Fruit fly (Drosophila melanogaster) whole organism, embryonic: Measurements from ENCODE around the gene Cpr11A.

Experiments used
- Ada2b ChIP-seq: fragments of 200-800 bp; sonication (Bioruptor generic); IDR thresholded peaks from 2 replicates; pipeline ENCODE4 v1.3.6; 2022; ENCODE audit warnings: missing biosample characterization, missing genetic modification characterization
- Aef1 ChIP-seq: fragments of 200-800 bp; sonication (Bioruptor generic); IDR thresholded peaks from 3 replicates; pipeline ENCODE4 v1.3.6; 2022; ENCODE audit warnings: missing biosample characterization, missing genetic modification characterization
- Awh ChIP-seq: fragments of 200-800 bp; sonication (Bioruptor generic); IDR thresholded peaks from 2 replicates; pipeline ENCODE4, ENCODE4 v1.3.6; 2022; ENCODE audit warnings: missing biosample characterization, missing genetic modification characterization
- CG11504 ChIP-seq: fragments of 200-800 bp; sonication (Bioruptor generic); optimal IDR thresholded peaks from 3 replicates; lab custom pipeline; 2019; ENCODE audit warnings: missing biosample characterization, mild to moderate bottlenecking, missing genetic modification characterization, moderate library complexity
- CG13123 ChIP-seq: fragments of 200-800 bp; sonication (Bioruptor generic); optimal IDR thresholded peaks from 2 replicates; lab custom pipeline; 2016; ENCODE audit warnings: missing biosample characterization, missing genetic modification characterization
- CG13894 ChIP-seq: fragments of 200-800 bp; sonication (Bioruptor generic); optimal IDR thresholded peaks from 3 replicates; lab custom pipeline; 2018; ENCODE audit warnings: missing biosample characterization, mild to moderate bottlenecking, missing genetic modification characterization, moderate library complexity
- CG15073 ChIP-seq: fragments of 200-800 bp; sonication (Bioruptor generic); optimal IDR thresholded peaks from 2 replicates; lab custom pipeline; 2016; ENCODE audit warnings: missing biosample characterization, missing genetic modification characterization
- CG1529 ChIP-seq: fragments of 200-800 bp; sonication (Bioruptor generic); optimal IDR thresholded peaks from 3 replicates; lab custom pipeline; 2018; ENCODE audit warnings: missing biosample characterization, missing genetic modification characterization
- CG1647 ChIP-seq: fragments of 200-800 bp; sonication (Bioruptor generic); optimal IDR thresholded peaks from 3 replicates; lab custom pipeline; 2016; ENCODE audit warnings: missing biosample characterization, missing genetic modification characterization
- CG18011 ChIP-seq: fragments of 200-800 bp; sonication (Bioruptor generic); optimal IDR thresholded peaks from 2 replicates; lab custom pipeline; 2017; ENCODE audit warnings: missing biosample characterization, missing genetic modification characterization, mild to moderate bottlenecking, moderate library complexity, missing genotype
- CG18262 ChIP-seq: fragments of 200-800 bp; optimal IDR thresholded peaks from 3 replicates; lab custom pipeline; 2019; ENCODE audit warnings: missing biosample characterization, mild to moderate bottlenecking, missing genetic modification characterization, moderate library complexity
- CG30020 ChIP-seq: fragments of 200-800 bp; optimal IDR thresholded peaks from 2 replicates; lab custom pipeline; 2019; ENCODE audit warnings: missing biosample characterization, mild to moderate bottlenecking, missing genetic modification characterization, moderate library complexity
- CG30431 ChIP-seq: fragments of 200-800 bp; sonication (Bioruptor generic); optimal IDR thresholded peaks from 2 replicates; lab custom pipeline; 2017; ENCODE audit warnings: missing biosample characterization, missing genetic modification characterization
- CG3163 ChIP-seq: fragments of 200-800 bp; sonication (Bioruptor generic); optimal IDR thresholded peaks from 3 replicates; lab custom pipeline; 2016; ENCODE audit warnings: missing biosample characterization, missing genetic modification characterization
- CG34376 ChIP-seq: fragments of 200-800 bp; sonication (Bioruptor generic); optimal IDR thresholded peaks from 2 replicates; lab custom pipeline; 2018; ENCODE audit warnings: missing biosample characterization, mild to moderate bottlenecking, missing genetic modification characterization
- CG4360 ChIP-seq: fragments of 200-800 bp; sonication (Bioruptor generic); IDR thresholded peaks from 2 replicates; pipeline ENCODE4 v1.3.6; 2022; ENCODE audit warnings: missing biosample characterization, missing genetic modification characterization
- CG4707 ChIP-seq: fragments of 200-800 bp; sonication (Bioruptor generic); optimal IDR thresholded peaks from 2 replicates; lab custom pipeline; 2018; ENCODE audit warnings: missing biosample characterization, mild to moderate bottlenecking, missing genetic modification characterization, moderate library complexity
- CG8089 ChIP-seq: fragments of 200-800 bp; sonication (Bioruptor generic); optimal IDR thresholded peaks from 3 replicates; lab custom pipeline; 2016; ENCODE audit warnings: missing biosample characterization, missing genetic modification characterization
- CG8359 ChIP-seq: fragments of 200-800 bp; sonication (Bioruptor generic); optimal IDR thresholded peaks from 2 replicates; lab custom pipeline; 2017; ENCODE audit warnings: missing biosample characterization, mild to moderate bottlenecking, missing genetic modification characterization, borderline replicate concordance
- CG8478 ChIP-seq: fragments of >200 bp; optimal IDR thresholded peaks from 2 replicates; lab custom pipeline; 2018
- CG9215 ChIP-seq: fragments of 200-800 bp; sonication (Bioruptor generic); IDR thresholded peaks from 2 replicates; pipeline ENCODE4 v1.3.6; 2022; ENCODE audit warnings: missing biosample characterization, missing genetic modification characterization
- CG9609 ChIP-seq: fragments of 200-800 bp; sonication (Bioruptor generic); optimal IDR thresholded peaks from 3 replicates; lab custom pipeline; 2016; ENCODE audit warnings: missing biosample characterization, missing genetic modification characterization
- CHES-1-like ChIP-seq: fragments of 200-800 bp; sonication (Bioruptor generic); optimal IDR thresholded peaks from 2 replicates; lab custom pipeline; 2016; ENCODE audit warnings: missing biosample characterization, missing genetic modification characterization
- Chrac-16 ChIP-seq: fragments of 200-800 bp; sonication (Bioruptor generic); optimal IDR thresholded peaks from 3 replicates; lab custom pipeline; 2016; ENCODE audit warnings: missing biosample characterization, missing genetic modification characterization
- CrebB ChIP-seq: fragments of 200-800 bp; sonication (Bioruptor generic); optimal IDR thresholded peaks from 3 replicates; lab custom pipeline; 2018; ENCODE audit warnings: missing biosample characterization, mild to moderate bottlenecking, missing genetic modification characterization
- Dfd ChIP-seq, 2 experiments: fragments of >200 bp; optimal IDR thresholded peaks; 2 replicates each; lab custom pipeline; 2017; ENCODE audit warnings: missing biosample characterization in 2 of 2, missing genetic modification characterization in 2 of 2
- E2f1 ChIP-seq: fragments of 200-800 bp; sonication (Bioruptor generic); IDR thresholded peaks from 2 replicates; pipeline ENCODE4 v1.3.6; 2022; ENCODE audit warnings: missing biosample characterization, missing genetic modification characterization
- ERR ChIP-seq: fragments of 200-800 bp; sonication (Bioruptor generic); optimal IDR thresholded peaks from 2 replicates; lab custom pipeline; 2016; ENCODE audit warnings: missing biosample characterization, missing genetic modification characterization
- H2.0 ChIP-seq: fragments of 200-800 bp; sonication (Bioruptor generic); IDR thresholded peaks from 2 replicates; pipeline ENCODE4 v1.3.6; 2022; ENCODE audit warnings: missing biosample characterization, missing genetic modification characterization
- HLH3B ChIP-seq: fragments of 200-800 bp; sonication (Bioruptor generic); IDR thresholded peaks from 2 replicates; pipeline ENCODE4 v1.3.6; 2022; ENCODE audit warnings: missing biosample characterization, missing genetic modification characterization
- Hr78 ChIP-seq, 2 experiments: fragments of 200-800 bp in 1 of 2; fragments of >200 bp in 1 of 2; sonication (Bioruptor generic) in 1 of 2; optimal IDR thresholded peaks; 2 replicates each; lab custom pipeline; 2017 to 2019; ENCODE audit warnings: missing biosample characterization in 2 of 2, missing genetic modification characterization in 2 of 2, mild to moderate bottlenecking in 1 of 2, moderate library complexity in 1 of 2
- Lhr ChIP-seq: fragments of 200-800 bp; sonication (Bioruptor generic); optimal IDR thresholded peaks from 3 replicates; lab custom pipeline; 2017; ENCODE audit warnings: mild to moderate bottlenecking, missing biosample characterization, missing genetic modification reagents, missing genetic modification characterization
- NK7.1 ChIP-seq: fragments of 200-800 bp; sonication (Bioruptor generic); optimal IDR thresholded peaks from 3 replicates; lab custom pipeline; 2016; ENCODE audit warnings: missing biosample characterization, missing genetic modification characterization
- Nf-YB ChIP-seq: fragments of 200-800 bp; sonication (Bioruptor generic); optimal IDR thresholded peaks from 3 replicates; lab custom pipeline; 2019; ENCODE audit warnings: missing biosample characterization, mild to moderate bottlenecking, missing genetic modification characterization, moderate library complexity
- Ssrp ChIP-seq: fragments of 200-800 bp; sonication (Bioruptor generic); optimal IDR thresholded peaks from 2 replicates; lab custom pipeline; 2018; ENCODE audit warnings: missing biosample characterization, mild to moderate bottlenecking, missing genetic modification characterization, moderate library complexity
- bigmax ChIP-seq: fragments of 200-800 bp; sonication (Bioruptor generic); optimal IDR thresholded peaks from 2 replicates; lab custom pipeline; 2018; ENCODE audit warnings: missing biosample characterization, mild to moderate bottlenecking, missing genetic modification characterization
- eyg ChIP-seq: fragments of 200-800 bp; sonication (Bioruptor generic); optimal IDR thresholded peaks from 3 replicates; lab custom pipeline; 2016; ENCODE audit warnings: missing biosample characterization, missing genetic modification characterization
- gcm ChIP-seq: fragments of 200-800 bp; sonication (Bioruptor generic); optimal IDR thresholded peaks from 2 replicates; lab custom pipeline; 2019; ENCODE audit warnings: missing biosample characterization, mild to moderate bottlenecking, missing genetic modification characterization, moderate library complexity
- gt ChIP-seq: fragments of 200-800 bp; sonication (Bioruptor generic); IDR thresholded peaks from 2 replicates; pipeline ENCODE4 v1.3.6; 2022; ENCODE audit warnings: missing biosample characterization, missing genetic modification characterization
- her ChIP-seq: fragments of 200-800 bp; sonication (Bioruptor generic); optimal IDR thresholded peaks from 2 replicates; lab custom pipeline; 2016; ENCODE audit warnings: missing biosample characterization, missing genetic modification characterization
- luna ChIP-seq: fragments of 200-800 bp; sonication (Bioruptor generic); optimal IDR thresholded peaks from 2 replicates; lab custom pipeline; 2016; ENCODE audit warnings: missing biosample characterization, missing genetic modification characterization
- pb ChIP-seq: fragments of 200-800 bp; sonication (Bioruptor generic); optimal IDR thresholded peaks from 3 replicates; lab custom pipeline; 2016; ENCODE audit warnings: missing biosample characterization, missing genetic modification characterization
- peb ChIP-seq: fragments of 200-800 bp; sonication (Bioruptor generic); IDR thresholded peaks from 2 replicates; pipeline ENCODE4 v1.3.6; 2022; ENCODE audit warnings: missing biosample characterization, missing genetic modification characterization
- run ChIP-seq: fragments of 200-800 bp; sonication (Bioruptor generic); optimal IDR thresholded peaks from 3 replicates; lab custom pipeline; 2018; ENCODE audit warnings: missing biosample characterization, mild to moderate bottlenecking, missing genetic modification characterization
- schlank ChIP-seq: fragments of 200-800 bp; sonication (Bioruptor generic); optimal IDR thresholded peaks from 2 replicates; lab custom pipeline; 2018; ENCODE audit warnings: missing biosample characterization, mild to moderate bottlenecking, missing genetic modification characterization
- slou ChIP-seq: fragments of 200-800 bp; sonication (Bioruptor generic); optimal IDR thresholded peaks from 3 replicates; lab custom pipeline; 2016; ENCODE audit warnings: missing biosample characterization, missing genetic modification characterization
- sqz ChIP-seq: fragments of 200-800 bp; sonication (Bioruptor generic); optimal IDR thresholded peaks from 3 replicates; lab custom pipeline; 2018; ENCODE audit warnings: missing biosample characterization, mild to moderate bottlenecking, missing genetic modification characterization
- toy ChIP-seq: fragments of 200-800 bp; sonication (Bioruptor generic); IDR thresholded peaks from 2 replicates; pipeline ENCODE4 v1.3.6; 2022; ENCODE audit warnings: missing biosample characterization, missing genetic modification characterization
- unc-4 ChIP-seq: fragments of 200-800 bp; sonication (Bioruptor generic); IDR thresholded peaks from 2 replicates; pipeline ENCODE4 v1.3.6; 2022; ENCODE audit warnings: missing biosample characterization, missing genetic modification characterization; ENCODE audit not compliant: partially characterized antibody
- vfl ChIP-seq: fragments of 200-800 bp; sonication (Bioruptor generic); optimal IDR thresholded peaks from 2 replicates; lab custom pipeline; 2016; ENCODE audit warnings: missing biosample characterization, missing genetic modification characterization
- wdn ChIP-seq: fragments of 200-800 bp; sonication (Bioruptor generic); IDR thresholded peaks from 2 replicates; pipeline ENCODE4 v1.3.6; 2022; ENCODE audit warnings: missing biosample characterization, missing genetic modification characterization

Gene Cpr11A

DNA sequence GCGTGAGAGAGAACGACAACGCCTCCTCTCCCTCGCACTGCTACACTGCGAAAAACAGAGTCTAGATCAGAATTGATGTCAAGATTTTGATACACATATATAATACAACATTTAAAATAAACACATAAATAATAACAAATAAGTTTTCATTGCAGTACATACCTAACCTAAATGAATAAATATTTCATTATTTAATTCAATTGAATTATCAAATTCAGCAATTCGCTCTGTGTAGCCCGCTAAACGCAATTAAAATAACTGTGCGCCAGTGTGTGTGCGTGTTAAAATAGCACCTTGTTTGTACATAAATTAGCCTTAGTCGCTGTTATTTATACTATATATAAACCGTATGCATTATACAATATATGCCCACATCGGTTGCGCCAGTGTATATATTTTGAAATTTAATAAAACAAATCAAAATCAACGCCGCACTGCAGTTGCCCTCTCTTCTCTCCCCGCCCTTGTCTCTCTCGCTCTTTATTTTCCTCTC, 14.5 kb upstream of the Cpr11A start (continued):
- TF ChIP-seq ERR (GFP tag; lab: Kevin White, UChicago) (no peak), CG3163 (GFP tag; lab: Kevin White, UChicago) (no peak), slou (GFP tag; lab: Kevin White, UChicago) (peak; percentile 92), Aef1 (GFP tag; lab: Robert Waterston, UW) (peak; percentile 94), CG1529 (GFP tag; lab: Kevin White, UChicago) (peak; percentile 84), CG4707 (GFP tag; lab: Kevin White, UChicago) (peak; percentile 62), Chrac-16 (peak; percentile 91), vfl (GFP tag; lab: Kevin White, UChicago) (peak; percentile 77), CG15073 (peak; percentile 48), Awh (GFP tag; lab: Robert Waterston, UW) (peak; percentile 93), bigmax (GFP tag; lab: Kevin White, UChicago) (peak; percentile 41), E2f1 (GFP tag; lab: Robert Waterston, UW) (peak; percentile 94), HLH3B (GFP tag; lab: Robert Waterston, UW) (peak; percentile 96), CG30431 (GFP tag; lab: Kevin White, UChicago) (peak; percentile 75), CrebB (tag; lab: Kevin White, UChicago) (peak; percentile 91), CHES-1-like (GFP tag; lab: Kevin White, UChicago) (no peak), NK7.1 (GFP tag; lab: Kevin White, UChicago) (peak; percentile 45), sqz (GFP tag; lab: Kevin White, UChicago) (peak; percentile 84), peb (peak; percentile 83), CG9609 (GFP tag; lab: Kevin White, UChicago) (peak; percentile 29), CG9215 (GFP tag; lab: Robert Waterston, UW) (peak; percentile 95), eyg (GFP tag; lab: Kevin White, UChicago) (no peak), CG11504 (tag; lab: Kevin White, UChicago) (peak; percentile 96), toy (GFP tag; lab: Robert Waterston, UW) (peak; percentile 89), Hr78 (GFP tag; optimal IDR thresholded peaks at IDR 0.05; lab: Kevin White, UChicago) (peak in 1 of 2 experiments; percentile 83), CG13123 (peak; percentile 81), pb (GFP tag; lab: Kevin White, UChicago) (no peak), CG8089 (GFP tag; lab: Kevin White, UChicago) (no peak), run (tag; lab: Kevin White, UChicago) (peak; percentile 91), CG13894 (peak; percentile 95), CG8359 (GFP tag; lab: Kevin White, UChicago) (peak; percentile 82), CG30020 (tag; lab: Kevin White, UChicago) (peak; percentile 74), gt (peak; percentile 70), Nf-YB (GFP tag; lab: Kevin White, UChicago) (peak; percentile 83), Lhr (peak; percentile 60), H2.0 (GFP tag; lab: Robert Waterston, UW) (peak; percentile 92), Ada2b (GFP tag; lab: Robert Waterston, UW) (peak; percentile 96), Ssrp (tag; lab: Kevin White, UChicago) (peak; percentile 89), CG8478 (lab: Kevin White, UChicago) (no peak), CG34376 (GFP tag; lab: Kevin White, UChicago) (peak; percentile 92), wdn (GFP tag; lab: Robert Waterston, UW) (peak; percentile 91), CG18262 (tag; lab: Kevin White, UChicago) (peak; percentile 93), her (GFP tag; lab: Kevin White, UChicago) (no peak), schlank (peak; percentile 92), unc-4 (no peak), CG4360 (GFP tag; lab: Robert Waterston, UW) (peak; percentile 72), CG1647 (peak; percentile 67), luna (GFP tag; lab: Kevin White, UChicago) (peak; percentile 23), Dfd (GFP tag; optimal IDR thresholded peaks at IDR 0.05; lab: Kevin White, UChicago) (no peak), gcm (GFP tag; lab: Kevin White, UChicago) (peak; percentile 90), CG18011 (peak; percentile 76)
